Worm (Caenorhabditis elegans): Measurements from ENCODE around the gene F54E4.4.

- TF ChIP-seq lim-6 (tag; optimal IDR thresholded peaks at IDR 0.05), result no peak
- no peak for TF ChIP-seq ref-2 (tag; optimal IDR thresholded peaks at IDR 0.05)
These were observed 12.2 kb upstream of the F54E4.4 start for ce11 chrX:14657445-14657844.

All from whole organism, late embryonic.